Worm (Caenorhabditis elegans): ENCODE results near the gene W06G6.20.

- TF ChIP-seq sox-4 (tag; optimal IDR thresholded peaks at IDR 0.05) (no peak), pag-3 (tag; optimal IDR thresholded peaks at IDR 0.05; ENCODE audit: borderline replicate concordance) (no peak), ceh-34 (tag; optimal IDR thresholded peaks at IDR 0.05) (no peak), pax-1 (tag; optimal IDR thresholded peaks at IDR 0.05) (no peak), fkh-10 (GFP tag; optimal IDR thresholded peaks at IDR 0.05) (no peak)
These were observed 44.8 kb upstream of the W06G6.20 start for ce11 chrV:16692988-16693387.
